Fruit fly (Drosophila melanogaster) whole organism, embryonic: ENCODE measurements around the gene Cpr73D.

Source experiments
- Atf-2 ChIP-seq: fragments of 200-800 bp; sonication (Bioruptor generic); optimal IDR thresholded peaks from 2 replicates; lab custom pipeline; 2016; ENCODE audit warnings: missing biosample characterization, missing genetic modification characterization
- Awh ChIP-seq: fragments of 200-800 bp; sonication (Bioruptor generic); IDR thresholded peaks from 2 replicates; pipeline ENCODE4, ENCODE4 v1.3.6; 2022; ENCODE audit warnings: missing biosample characterization, missing genetic modification characterization
- CG1024 ChIP-seq: fragments of 200-800 bp; sonication (Bioruptor generic); IDR thresholded peaks from 2 replicates; pipeline ENCODE4 v1.3.6; 2022; ENCODE audit warnings: missing biosample characterization, missing genetic modification characterization
- CG10366 ChIP-seq: fragments of 200-800 bp; sonication (Bioruptor generic); IDR thresholded peaks from 2 replicates; pipeline ENCODE4 v1.3.6; 2022; ENCODE audit warnings: missing biosample characterization, missing genetic modification characterization
- CG12071 ChIP-seq: fragments of 200-800 bp; sonication (Bioruptor generic); optimal IDR thresholded peaks from 3 replicates; lab custom pipeline; 2018; ENCODE audit warnings: missing biosample characterization, mild to moderate bottlenecking, missing genetic modification characterization
- CG12155 ChIP-seq: fragments of 200-800 bp; sonication (Bioruptor generic); optimal IDR thresholded peaks from 3 replicates; lab custom pipeline; 2016; ENCODE audit warnings: missing biosample characterization, missing genetic modification characterization
- CG14050 ChIP-seq: fragments of 200-800 bp; sonication (Bioruptor generic); IDR thresholded peaks from 3 replicates; pipeline ENCODE4 v1.3.6; 2022; ENCODE audit warnings: missing biosample characterization, missing genetic modification characterization
- CG15269 ChIP-seq: fragments of 200-800 bp; sonication (Bioruptor generic); optimal IDR thresholded peaks from 2 replicates; lab custom pipeline; 2018; ENCODE audit warnings: missing biosample characterization, mild to moderate bottlenecking, missing genetic modification characterization, moderate library complexity
- CG15601 ChIP-seq: fragments of 200-800 bp; sonication (Bioruptor generic); optimal IDR thresholded peaks from 3 replicates; lab custom pipeline; 2019; ENCODE audit warnings: missing biosample characterization, mild to moderate bottlenecking, missing genetic modification characterization, moderate library complexity
- CG1603 ChIP-seq: fragments of 200-800 bp; sonication (Bioruptor generic); optimal IDR thresholded peaks from 2 replicates; lab custom pipeline; 2019; ENCODE audit warnings: missing biosample characterization, mild to moderate bottlenecking, missing genetic modification characterization, moderate library complexity
- CG17328 ChIP-seq: fragments of 200-800 bp; sonication (Bioruptor generic); IDR thresholded peaks from 2 replicates; pipeline ENCODE4 v1.3.6; 2022; ENCODE audit warnings: missing biosample characterization, missing genetic modification characterization
- CG17568 ChIP-seq: fragments of 200-800 bp; sonication (Bioruptor generic); optimal IDR thresholded peaks from 2 replicates; lab custom pipeline; 2018; ENCODE audit warnings: missing biosample characterization, mild to moderate bottlenecking, missing genetic modification characterization, moderate library complexity
- CG17802 ChIP-seq: fragments of 200-800 bp; sonication (Bioruptor generic); optimal IDR thresholded peaks from 2 replicates; lab custom pipeline; 2018; ENCODE audit warnings: missing biosample characterization, mild to moderate bottlenecking, missing genetic modification characterization, moderate library complexity
- CG2120 ChIP-seq: fragments of 200-800 bp; sonication (Bioruptor generic); optimal IDR thresholded peaks from 3 replicates; lab custom pipeline; 2016; ENCODE audit warnings: missing biosample characterization, missing genetic modification characterization
- CG34224 ChIP-seq: fragments of 200-800 bp; sonication (Bioruptor generic); IDR thresholded peaks from 3 replicates; pipeline ENCODE4 v1.3.6; 2022; ENCODE audit warnings: missing biosample characterization, missing genetic modification characterization; ENCODE audit not compliant: partially characterized antibody
- CG3726 ChIP-seq: fragments of 200-800 bp; sonication (Bioruptor generic); IDR thresholded peaks from 3 replicates; pipeline ENCODE4, ENCODE4 v1.3.6; 2022; ENCODE audit warnings: missing biosample characterization, missing genetic modification characterization
- CG4282 ChIP-seq: fragments of 200-800 bp; sonication (Bioruptor generic); optimal IDR thresholded peaks from 2 replicates; lab custom pipeline; 2016; ENCODE audit warnings: missing biosample characterization, missing genetic modification characterization
- CG6175 ChIP-seq: fragments of 200-800 bp; sonication (Bioruptor generic); IDR thresholded peaks from 3 replicates; pipeline ENCODE4 v1.3.6; 2022; ENCODE audit warnings: missing biosample characterization, missing genetic modification characterization
- CG9727 ChIP-seq: fragments of 200-800 bp; sonication (Bioruptor generic); optimal IDR thresholded peaks from 3 replicates; lab custom pipeline; 2017; ENCODE audit warnings: missing biosample characterization, mild to moderate bottlenecking, missing genetic modification characterization
- CTCF ChIP-seq: fragments of 200-800 bp; sonication (Bioruptor generic); optimal IDR thresholded peaks from 2 replicates; lab custom pipeline; 2017; ENCODE audit warnings: missing biosample characterization, mild to moderate bottlenecking, missing genetic modification characterization, moderate library complexity
- Dll ChIP-seq: fragments of 200-800 bp; sonication (Bioruptor generic); IDR thresholded peaks from 4 replicates; pipeline ENCODE4 v1.3.6; 2022; ENCODE audit warnings: missing biosample characterization, missing genetic modification characterization; ENCODE audit not compliant: partially characterized antibody
- Dref ChIP-seq: fragments of 200-800 bp; sonication (Bioruptor generic); IDR thresholded peaks from 2 replicates; pipeline ENCODE4 v1.3.6; 2022; ENCODE audit warnings: missing biosample characterization, missing genetic modification characterization
- HLH3B ChIP-seq: fragments of 200-800 bp; sonication (Bioruptor generic); IDR thresholded peaks from 2 replicates; pipeline ENCODE4 v1.3.6; 2022; ENCODE audit warnings: missing biosample characterization, missing genetic modification characterization
- Hand ChIP-seq: fragments of 200-800 bp; sonication (Bioruptor generic); optimal IDR thresholded peaks from 2 replicates; lab custom pipeline; 2017; ENCODE audit warnings: mild to moderate bottlenecking, missing biosample characterization, missing genetic modification reagents, missing genetic modification characterization
- HmgZ ChIP-seq: fragments of 200-800 bp; sonication (Bioruptor generic); optimal IDR thresholded peaks from 2 replicates; lab custom pipeline; 2018; ENCODE audit warnings: missing biosample characterization, mild to moderate bottlenecking, missing genetic modification characterization
- Lim3 ChIP-seq: fragments of 200-800 bp; sonication (Bioruptor generic); IDR thresholded peaks from 2 replicates; pipeline ENCODE4 v1.3.6; 2022; ENCODE audit warnings: missing biosample characterization, missing genetic modification characterization
- Med ChIP-seq: fragments of 200-800 bp; sonication (Bioruptor generic); peaks from one replicate; lab custom pipeline; 2016; ENCODE audit warnings: missing biosample characterization, missing genetic modification characterization, mild to moderate bottlenecking, inconsistent platforms, moderate library complexity
- Opbp ChIP-seq: fragments of 200-800 bp; sonication (Bioruptor generic); IDR thresholded peaks from 3 replicates; pipeline ENCODE4 v1.3.6; 2022; ENCODE audit warnings: missing biosample characterization, missing genetic modification characterization; ENCODE audit not compliant: partially characterized antibody
- PHDP ChIP-seq: fragments of 200-800 bp; sonication (Bioruptor generic); optimal IDR thresholded peaks from 3 replicates; lab custom pipeline; 2018; ENCODE audit warnings: missing biosample characterization, mild to moderate bottlenecking, missing genetic modification characterization, moderate library complexity
- Sox102F ChIP-seq: fragments of 200-800 bp; sonication (Bioruptor generic); optimal IDR thresholded peaks from 2 replicates; lab custom pipeline; 2018; ENCODE audit warnings: missing biosample characterization, mild to moderate bottlenecking, missing genetic modification characterization, moderate library complexity
- Xrp1 ChIP-seq: fragments of 200-800 bp; sonication (Bioruptor generic); IDR thresholded peaks from 2 replicates; pipeline ENCODE4 v1.3.6; 2022; ENCODE audit warnings: missing biosample characterization, missing genetic modification characterization
- abd-A ChIP-seq: fragments of 200-800 bp; sonication (Bioruptor generic); optimal IDR thresholded peaks from 3 replicates; lab custom pipeline; 2019; ENCODE audit warnings: missing biosample characterization, mild to moderate bottlenecking, missing genetic modification characterization, moderate library complexity
- bab2 ChIP-seq: fragments of 200-800 bp; sonication (Bioruptor generic); optimal IDR thresholded peaks from 2 replicates; lab custom pipeline; 2016; ENCODE audit warnings: missing biosample characterization, missing genetic modification characterization
- croc ChIP-seq: fragments of 200-800 bp; sonication (Bioruptor generic); conservative IDR thresholded peaks from 3 replicates; pipeline ENCODE4 v1.3.6; 2022; ENCODE audit warnings: missing biosample characterization, missing genetic modification characterization
- dmrt11E ChIP-seq: fragments of 200-800 bp; sonication (Bioruptor generic); optimal IDR thresholded peaks from 3 replicates; lab custom pipeline; 2018; ENCODE audit warnings: missing biosample characterization, mild to moderate bottlenecking, missing genetic modification characterization, moderate library complexity
- dpn ChIP-seq, 2 experiments: fragments of 200-800 bp; sonication (Bioruptor generic); optimal IDR thresholded peaks; 3 replicates each; lab custom pipeline; 2016; ENCODE audit warnings: missing biosample characterization in 2 of 2, missing genetic modification characterization in 2 of 2
- emc ChIP-seq: fragments of 200-800 bp; sonication (Bioruptor generic); optimal IDR thresholded peaks from 2 replicates; lab custom pipeline; 2016; ENCODE audit warnings: missing biosample characterization, missing genetic modification characterization
- ewg ChIP-seq: fragments of 200-800 bp; sonication (Bioruptor generic); optimal IDR thresholded peaks from 3 replicates; lab custom pipeline; 2017; ENCODE audit warnings: mild to moderate bottlenecking, missing biosample characterization, missing genetic modification reagents, missing genetic modification characterization
- jing ChIP-seq: fragments of 200-800 bp; sonication (Bioruptor generic); optimal IDR thresholded peaks from 2 replicates; lab custom pipeline; 2018; ENCODE audit warnings: missing biosample characterization, mild to moderate bottlenecking, missing genetic modification characterization
- jumu ChIP-seq: fragments of 200-800 bp; sonication (Bioruptor generic); optimal IDR thresholded peaks from 3 replicates; lab custom pipeline; 2016; ENCODE audit warnings: missing biosample characterization, missing genetic modification characterization
- nerfin-1 ChIP-seq: fragments of 200-800 bp; sonication (Bioruptor generic); optimal IDR thresholded peaks from 3 replicates; lab custom pipeline; 2019; ENCODE audit warnings: missing biosample characterization, mild to moderate bottlenecking, missing genetic modification characterization, moderate library complexity
- org-1 ChIP-seq: fragments of 200-800 bp; sonication (Bioruptor generic); optimal IDR thresholded peaks from 2 replicates; lab custom pipeline; 2017; ENCODE audit warnings: missing biosample characterization, missing genetic modification characterization
- phol ChIP-seq: fragments of 200-800 bp; sonication (Bioruptor generic); optimal IDR thresholded peaks from 3 replicates; lab custom pipeline; 2018; ENCODE audit warnings: missing biosample characterization, mild to moderate bottlenecking, missing genetic modification characterization, moderate library complexity
- ranshi ChIP-seq: fragments of 200-800 bp; sonication (Bioruptor generic); IDR thresholded peaks from 2 replicates; pipeline ENCODE4 v1.3.6; 2022; ENCODE audit warnings: missing biosample characterization, missing genetic modification characterization
- rib ChIP-seq: fragments of 200-800 bp; sonication (Bioruptor generic); IDR thresholded peaks from 2 replicates; pipeline ENCODE4 v1.3.6; 2022; ENCODE audit warnings: missing biosample characterization, missing genetic modification characterization
- run ChIP-seq: fragments of 200-800 bp; sonication (Bioruptor generic); optimal IDR thresholded peaks from 3 replicates; lab custom pipeline; 2018; ENCODE audit warnings: missing biosample characterization, mild to moderate bottlenecking, missing genetic modification characterization
- sd ChIP-seq: fragments of 200-800 bp; sonication (Bioruptor generic); optimal IDR thresholded peaks from 3 replicates; lab custom pipeline; 2018; ENCODE audit warnings: missing biosample characterization, mild to moderate bottlenecking, missing genetic modification characterization, moderate library complexity
- slbo ChIP-seq: fragments of 200-800 bp; sonication (Bioruptor generic); IDR thresholded peaks from 2 replicates; pipeline ENCODE4 v1.3.6; 2022; ENCODE audit warnings: missing biosample characterization, missing genetic modification characterization
- ssp ChIP-seq: fragments of 200-800 bp; sonication (Bioruptor generic); IDR thresholded peaks from 2 replicates; pipeline ENCODE4 v1.3.6; 2022; ENCODE audit warnings: missing biosample characterization, missing genetic modification characterization
- tll ChIP-seq, 2 experiments: fragments of 200-800 bp in 1 of 2; fragments of >200 bp in 1 of 2; sonication (Bioruptor generic) in 1 of 2; optimal IDR thresholded peaks; 2 replicates each; lab custom pipeline; 2017 to 2019; ENCODE audit warnings: missing biosample characterization in 2 of 2, missing genetic modification characterization in 2 of 2, mild to moderate bottlenecking in 1 of 2, moderate library complexity in 1 of 2
- trem ChIP-seq: fragments of 200-800 bp; optimal IDR thresholded peaks from 3 replicates; lab custom pipeline; 2019; ENCODE audit warnings: missing biosample characterization, mild to moderate bottlenecking, missing genetic modification characterization, moderate library complexity
- unpg ChIP-seq: fragments of 200-800 bp; sonication (Bioruptor generic); optimal IDR thresholded peaks from 3 replicates; lab custom pipeline; 2018; ENCODE audit warnings: missing biosample characterization, mild to moderate bottlenecking, missing genetic modification characterization, moderate library complexity

Cpr73D gene

dm6 chr3L:16941319-16941718 lies 16.2 kb downstream of the Cpr73D start (continued):
- TF ChIP-seq CG17802 (tag; lab: Kevin White, UChicago), result no peak
- no peak for TF ChIP-seq Dll (GFP tag; lab: Robert Waterston, UW)
- no peak for TF ChIP-seq CG17328 (GFP tag; lab: Robert Waterston, UW)
- no peak for TF ChIP-seq tll (GFP tag; optimal IDR thresholded peaks at IDR 0.05; lab: Kevin White, UChicago)
- no peak for TF ChIP-seq ssp (GFP tag; lab: Robert Waterston, UW)
- TF ChIP-seq CG9727 (GFP tag; lab: Kevin White, UChicago), result peak; percentile 21
- TF ChIP-seq sd (tag; lab: Kevin White, UChicago), result no peak
- no peak for TF ChIP-seq nerfin-1 (tag; lab: Kevin White, UChicago)
- TF ChIP-seq Sox102F, result peak; percentile 3
- TF ChIP-seq Hand (GFP tag; lab: Kevin White, UChicago), result no peak
- peak; percentile 15 for TF ChIP-seq org-1 (GFP tag; lab: Kevin White, UChicago)
- TF ChIP-seq jumu, result no peak
- TF ChIP-seq run, result no peak
- TF ChIP-seq slbo (GFP tag; lab: Robert Waterston, UW), result peak; percentile 21; the same call in 1 of the 2 replicates
- no peak for TF ChIP-seq HmgZ (tag; lab: Kevin White, UChicago)
- no peak for TF ChIP-seq CG3726 (GFP tag; lab: Robert Waterston, UW)
- TF ChIP-seq Opbp (GFP tag; lab: Robert Waterston, UW), result no peak
- no peak for TF ChIP-seq ranshi (GFP tag; lab: Robert Waterston, UW)
- TF ChIP-seq ewg (GFP tag; lab: Kevin White, UChicago), result peak; percentile 4
- no peak for TF ChIP-seq CG17568 (GFP tag; lab: Kevin White, UChicago)
- no peak for TF ChIP-seq Lim3 (GFP tag; lab: Robert Waterston, UW)
- no peak for TF ChIP-seq croc
- peak; percentile 13 for TF ChIP-seq CG2120 (GFP tag; lab: Kevin White, UChicago)
- TF ChIP-seq CG6175 (GFP tag; lab: Robert Waterston, UW), result no peak
- TF ChIP-seq CG15269, result peak; percentile 30
- peak; percentile 43 for TF ChIP-seq dmrt11E (tag; lab: Kevin White, UChicago)
- TF ChIP-seq Xrp1 (GFP tag; lab: Robert Waterston, UW), result no peak
- no peak for TF ChIP-seq CG1024 (GFP tag; lab: Robert Waterston, UW)
- peak; percentile 79 for TF ChIP-seq Med (GFP tag; lab: Kevin White, UChicago)
- no peak for TF ChIP-seq Dref (GFP tag; lab: Robert Waterston, UW)
- peak; percentile 41 for TF ChIP-seq CG1603
- no peak for TF ChIP-seq CG15601 (tag; lab: Kevin White, UChicago)
- no peak for TF ChIP-seq CG12071
- no peak for TF ChIP-seq emc (GFP tag; lab: Kevin White, UChicago)
- TF ChIP-seq abd-A, result no peak
- TF ChIP-seq rib (GFP tag; lab: Robert Waterston, UW), result no peak
- TF ChIP-seq bab2, result peak; percentile 29
- TF ChIP-seq CG14050, result no peak
- no peak for TF ChIP-seq CTCF (GFP tag; lab: Kevin White, UChicago)
- TF ChIP-seq trem (tag; lab: Kevin White, UChicago), result no peak
- TF ChIP-seq Awh (GFP tag; lab: Robert Waterston, UW), result no peak
- no peak for TF ChIP-seq CG34224 (GFP tag; lab: Robert Waterston, UW)
- TF ChIP-seq CG4282 (GFP tag; lab: Kevin White, UChicago), result no peak
- no peak for TF ChIP-seq PHDP (tag; lab: Kevin White, UChicago)
- 0 out of 2 replicates have a peak, but pooled peaks have one; percentile 26 for TF ChIP-seq CG10366 (GFP tag; lab: Robert Waterston, UW)
- TF ChIP-seq dpn (GFP tag; optimal IDR thresholded peaks at IDR 0.05; lab: Kevin White, UChicago), result peak in 1 of 2 experiments; percentile 11
- no peak for TF ChIP-seq phol (tag; lab: Kevin White, UChicago)
- peak; percentile 40 for TF ChIP-seq unpg (GFP tag; lab: Kevin White, UChicago)
- TF ChIP-seq Atf-2 (GFP tag; lab: Kevin White, UChicago), result no peak
- no peak for TF ChIP-seq jing (GFP tag; lab: Kevin White, UChicago)
- no peak for TF ChIP-seq HLH3B (GFP tag; lab: Robert Waterston, UW)
- no peak for TF ChIP-seq CG12155 (GFP tag; lab: Kevin White, UChicago)
